Worm (Caenorhabditis elegans) whole organism, L3 larva: ENCODE results near the gene T20D3.14.

Source experiments
- ceh-28 ChIP-seq: fragments of 150-350 bp; optimal IDR thresholded peaks from 2 replicates; lab custom pipeline; 2014; ENCODE audit warnings: missing biosample characterization, missing genetic modification reagents, missing genetic modification characterization
- lin-39 ChIP-seq: fragments of 150-350 bp; optimal IDR thresholded peaks from 2 replicates; lab custom pipeline; 2018; ENCODE audit warnings: missing biosample characterization, missing genetic modification reagents, missing genetic modification characterization
- nhr-76 ChIP-seq: fragments of 150-350 bp; sonication (generic microtip); optimal IDR thresholded peaks from 5 replicates; lab custom pipeline; 2014; ENCODE audit warnings: missing biosample characterization, missing genetic modification characterization
- pqm-1 ChIP-seq: fragments of 150-350 bp; optimal IDR thresholded peaks from 2 replicates; lab custom pipeline; 2017; ENCODE audit warnings: missing biosample characterization, missing genetic modification characterization, inconsistent platforms

DNA sequence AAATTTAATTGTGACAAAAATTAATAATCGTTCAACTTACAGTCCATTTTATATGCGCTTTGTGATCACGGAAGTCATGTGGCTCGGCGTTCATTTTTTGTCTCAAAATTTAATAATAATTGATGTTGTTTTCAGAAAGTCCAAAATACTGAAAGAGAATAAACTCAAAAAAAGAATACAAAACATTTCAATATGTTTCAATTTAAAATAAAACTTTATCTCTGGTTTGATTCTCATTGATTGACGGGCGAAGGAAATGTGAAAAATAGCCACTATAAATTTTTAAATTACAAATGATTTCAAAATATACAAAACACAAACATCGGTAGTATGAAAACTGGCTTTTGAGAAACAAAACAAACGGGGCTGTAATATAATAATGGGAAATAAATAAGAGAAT is 3.5 kb upstream of the T20D3.14 start, which contains the start of gene T20D3.6:
- TF ChIP-seq pqm-1 (tag; lab: Kevin White, UChicago) (no peak), nhr-76 (tag; lab: Kevin White, UChicago) (no peak), ceh-28 (no peak), lin-39 (tag; lab: Kevin White, UChicago) (no peak)
